Worm (Caenorhabditis elegans) whole organism, early embryonic: Measurements from ENCODE around the gene nhr-27.

Experiments
- B0310.2 ChIP-seq: sonication (generic microtip); optimal IDR thresholded peaks from 2 replicates; lab custom pipeline; 2016; ENCODE audit warnings: mild to moderate bottlenecking, missing genetic modification characterization, missing compliant biosample characterization
- F13C5.2 ChIP-seq: sonication (generic microtip); optimal IDR thresholded peaks from 2 replicates; lab custom pipeline; 2017; ENCODE audit warnings: mild to moderate bottlenecking, missing genetic modification characterization, inconsistent platforms, missing compliant biosample characterization
- aly-1 ChIP-seq: sonication (generic microtip); optimal IDR thresholded peaks from 2 replicates; lab custom pipeline; 2016; ENCODE audit warnings: missing genetic modification characterization, missing compliant biosample characterization
- ama-1 ChIP-seq: fragments of 150-350 bp; optimal IDR thresholded peaks from 2 replicates; lab custom pipeline; 2014
- ceh-13 ChIP-seq: fragments of 200-800 bp; sonication (Bioruptor generic); optimal IDR thresholded peaks from 2 replicates; lab custom pipeline; 2018; ENCODE audit warnings: mild to moderate bottlenecking, missing genetic modification characterization, missing compliant biosample characterization
- ceh-36 ChIP-seq: sonication (generic microtip); optimal IDR thresholded peaks from 2 replicates; lab custom pipeline; 2016; ENCODE audit warnings: missing genetic modification characterization, inconsistent platforms, missing compliant biosample characterization
- ets-7 ChIP-seq: sonication (generic microtip); optimal IDR thresholded peaks from 2 replicates; lab custom pipeline; 2016; ENCODE audit warnings: missing genotype, missing genetic modification characterization, missing compliant biosample characterization
- flt-1 ChIP-seq: fragments of 200-800 bp; sonication (Bioruptor generic); IDR thresholded peaks from 2 replicates; pipeline ENCODE4 v1.3.6; 2022; ENCODE audit warnings: missing genetic modification characterization, missing compliant biosample characterization
- hmbx-1 ChIP-seq: sonication (generic microtip); optimal IDR thresholded peaks from 2 replicates; lab custom pipeline; 2016; ENCODE audit warnings: mild to moderate bottlenecking, missing genetic modification characterization, missing compliant biosample characterization
- hmg-4 ChIP-seq: fragments of 200-800 bp; sonication (Bioruptor generic); optimal IDR thresholded peaks from 2 replicates; lab custom pipeline; 2018; ENCODE audit warnings: mild to moderate bottlenecking, missing genetic modification characterization, missing compliant biosample characterization
- hnd-1 ChIP-seq: sonication (generic microtip); optimal IDR thresholded peaks from 2 replicates; lab custom pipeline; 2016; ENCODE audit warnings: missing genetic modification characterization, missing compliant biosample characterization
- pes-1 ChIP-seq: fragments of 200-800 bp; sonication (Bioruptor generic); IDR thresholded peaks from 2 replicates; pipeline ENCODE4 v1.3.6; 2022; ENCODE audit warnings: missing genetic modification reagents, missing genetic modification characterization, missing compliant biosample characterization
- scrt-1 ChIP-seq: fragments of 200-800 bp; sonication (Bioruptor generic); IDR thresholded peaks from 2 replicates; pipeline ENCODE4 v1.3.6; 2022; ENCODE audit warnings: missing genetic modification characterization, missing compliant biosample characterization
- sea-1 ChIP-seq: fragments of 200-800 bp; sonication (Bioruptor generic); conservative IDR thresholded peaks from 2 replicates; pipeline ENCODE4 v1.3.6; 2022; ENCODE audit warnings: missing genetic modification characterization, missing compliant biosample characterization
- tbx-11 ChIP-seq: fragments of 200-800 bp; sonication (Bioruptor generic); IDR thresholded peaks from 2 replicates; pipeline ENCODE4 v1.3.6; 2022; ENCODE audit warnings: missing genetic modification characterization, missing compliant biosample characterization
- tbx-37 ChIP-seq: fragments of 200-800 bp; sonication (Bioruptor generic); conservative IDR thresholded peaks from 2 replicates; pipeline ENCODE4 v1.3.6; 2022; ENCODE audit warnings: missing genetic modification reagents, missing genetic modification characterization, missing compliant biosample characterization
- tra-4 ChIP-seq: sonication (generic microtip); optimal IDR thresholded peaks from 2 replicates; lab custom pipeline; 2017; ENCODE audit warnings: missing genetic modification characterization, missing compliant biosample characterization

Gene nhr-27

ce11 chrX:12826782-12827181 lies 18.7 kb upstream of the nhr-27 start:
- no peak for TF ChIP-seq hmbx-1 (tag; lab: Kevin White, UChicago)
- no peak for TF ChIP-seq tra-4

- TF ChIP-seq scrt-1 (no peak), pes-1 (GFP tag; lab: Robert Waterston, UW) (no peak), F13C5.2 (no peak), B0310.2 (tag; lab: Kevin White, UChicago) (no peak), tbx-37 (GFP tag; lab: Robert Waterston, UW) (no peak), hmg-4 (no peak), ets-7 (tag; lab: Kevin White, UChicago) (no peak), ceh-13 (no peak), sea-1 (GFP tag; lab: Robert Waterston, UW) (no peak), tbx-11 (GFP tag; lab: Robert Waterston, UW) (no peak), aly-1 (tag; lab: Kevin White, UChicago) (no peak), flt-1 (GFP tag; lab: Robert Waterston, UW) (no peak), hmbx-1 (tag; lab: Kevin White, UChicago) (no peak), tra-4 (no peak), hnd-1 (tag; lab: Kevin White, UChicago) (no peak), ceh-36 (no peak)
Measured at ce11 chrX:12825174-12825573, 17.1 kb upstream of the nhr-27 start.

ce11 chrX:12819512-12819911 lies 11.4 kb upstream of the nhr-27 start:
- TF ChIP-seq aly-1 (tag; lab: Kevin White, UChicago) (no peak), ceh-36 (no peak), ceh-13 (no peak), tbx-37 (GFP tag; lab: Robert Waterston, UW) (no peak), tbx-11 (GFP tag; lab: Robert Waterston, UW) (no peak), hmg-4 (no peak), F13C5.2 (no peak), hnd-1 (tag; lab: Kevin White, UChicago) (no peak), ets-7 (tag; lab: Kevin White, UChicago) (no peak), B0310.2 (tag; lab: Kevin White, UChicago) (no peak), tra-4 (no peak)

ce11 chrX:12818768-12819167 lies 10.7 kb upstream of the nhr-27 start:
- no peak for TF ChIP-seq aly-1 (tag; lab: Kevin White, UChicago)
- TF ChIP-seq pes-1 (GFP tag; lab: Robert Waterston, UW), result no peak
- TF ChIP-seq ama-1, result no peak
- TF ChIP-seq ceh-13, result no peak
- no peak for TF ChIP-seq F13C5.2
- no peak for TF ChIP-seq tbx-37 (GFP tag; lab: Robert Waterston, UW)
- no peak for TF ChIP-seq tbx-11 (GFP tag; lab: Robert Waterston, UW)
- TF ChIP-seq sea-1 (GFP tag; lab: Robert Waterston, UW), result no peak

- TF ChIP-seq ceh-13 (no peak), B0310.2 (tag; lab: Kevin White, UChicago) (no peak), scrt-1 (no peak), hmbx-1 (tag; lab: Kevin White, UChicago) (no peak), hmg-4 (no peak), tbx-11 (GFP tag; lab: Robert Waterston, UW) (no peak), pes-1 (GFP tag; lab: Robert Waterston, UW) (no peak), F13C5.2 (no peak), tbx-37 (GFP tag; lab: Robert Waterston, UW) (no peak)
Measured at ce11 chrX:12815367-12815766, 7.2 kb upstream of the nhr-27 start.

- TF ChIP-seq tra-4 (no peak), tbx-37 (GFP tag; lab: Robert Waterston, UW) (no peak), pes-1 (GFP tag; lab: Robert Waterston, UW) (no peak), hmbx-1 (tag; lab: Kevin White, UChicago) (no peak), hnd-1 (tag; lab: Kevin White, UChicago) (no peak), F13C5.2 (no peak), ceh-13 (no peak), aly-1 (tag; lab: Kevin White, UChicago) (no peak)
Measured at ce11 chrX:12813539-12813938, 5.4 kb upstream of the nhr-27 start, which contains the start of gene gei-3. gei-3 (minus strand) TSS chrX:12813639.

- no peak for TF ChIP-seq hmg-4
- no peak for TF ChIP-seq flt-1 (GFP tag; lab: Robert Waterston, UW)
- no peak for TF ChIP-seq hmbx-1 (tag; lab: Kevin White, UChicago)
- no peak for TF ChIP-seq B0310.2 (tag; lab: Kevin White, UChicago)
- no peak for TF ChIP-seq tra-4
- TF ChIP-seq aly-1 (tag; lab: Kevin White, UChicago), result no peak
- TF ChIP-seq pes-1 (GFP tag; lab: Robert Waterston, UW), result no peak
- no peak for TF ChIP-seq tbx-11 (GFP tag; lab: Robert Waterston, UW)
- TF ChIP-seq ceh-13, result no peak
- TF ChIP-seq ama-1, result no peak
- TF ChIP-seq tbx-37 (GFP tag; lab: Robert Waterston, UW), result no peak
- TF ChIP-seq F13C5.2, result no peak
- no peak for TF ChIP-seq ets-7 (tag; lab: Kevin White, UChicago)
- no peak for TF ChIP-seq sea-1 (GFP tag; lab: Robert Waterston, UW)
Measured at ce11 chrX:12806926-12807325, 1.2 kb downstream of the nhr-27 start.

- TF ChIP-seq scrt-1, result no peak
- TF ChIP-seq B0310.2 (tag; lab: Kevin White, UChicago), result no peak
- no peak for TF ChIP-seq hmg-4
- TF ChIP-seq aly-1 (tag; lab: Kevin White, UChicago), result no peak
- no peak for TF ChIP-seq tbx-37 (GFP tag; lab: Robert Waterston, UW)
- no peak for TF ChIP-seq ceh-36
- TF ChIP-seq ama-1, result no peak
- TF ChIP-seq F13C5.2, result no peak
- no peak for TF ChIP-seq flt-1 (GFP tag; lab: Robert Waterston, UW)
- no peak for TF ChIP-seq pes-1 (GFP tag; lab: Robert Waterston, UW)
- TF ChIP-seq tra-4, result no peak
- TF ChIP-seq hmbx-1 (tag; lab: Kevin White, UChicago), result no peak
- no peak for TF ChIP-seq tbx-11 (GFP tag; lab: Robert Waterston, UW)
- no peak for TF ChIP-seq ceh-13
- TF ChIP-seq sea-1 (GFP tag; lab: Robert Waterston, UW), result no peak
- TF ChIP-seq ets-7 (tag; lab: Kevin White, UChicago), result no peak
- TF ChIP-seq hnd-1 (tag; lab: Kevin White, UChicago), result no peak
Measured at ce11 chrX:12799831-12800230, 8.3 kb downstream of the nhr-27 start.
